Fruit fly (Drosophila melanogaster) whole organism, adult: ENCODE data around the gene brk.

ENCODE experiments used
- CG11617 ChIP-seq: fragments of 200-800 bp; sonication (Bioruptor generic); optimal IDR thresholded peaks from 2 replicates; lab custom pipeline; 2017; ENCODE audit warnings: mild to moderate bottlenecking, missing biosample characterization, missing genetic modification reagents, missing genetic modification characterization
- CG14711 ChIP-seq: fragments of 200-800 bp; sonication (Bioruptor generic); optimal IDR thresholded peaks from 2 replicates; lab custom pipeline; 2018; ENCODE audit warnings: missing biosample characterization, mild to moderate bottlenecking, missing genetic modification characterization, moderate library complexity
- CG1620 ChIP-seq: fragments of 200-800 bp; sonication (Bioruptor generic); optimal IDR thresholded peaks from 2 replicates; lab custom pipeline; 2016; ENCODE audit warnings: missing biosample characterization, missing genetic modification characterization
- CG5204 ChIP-seq: fragments of 200-800 bp; sonication (Bioruptor generic); optimal IDR thresholded peaks from 2 replicates; lab custom pipeline; 2016; ENCODE audit warnings: missing biosample characterization, missing genetic modification characterization
- CG7101 ChIP-seq: fragments of 200-800 bp; sonication (Bioruptor generic); optimal IDR thresholded peaks from 2 replicates; lab custom pipeline; 2018; ENCODE audit warnings: missing biosample characterization, mild to moderate bottlenecking, missing genetic modification characterization, moderate library complexity
- Clk ChIP-seq: fragments of 200-800 bp; sonication (Bioruptor generic); optimal IDR thresholded peaks from 2 replicates; lab custom pipeline; 2017; ENCODE audit warnings: missing biosample characterization, missing genetic modification characterization
- Hr96 ChIP-seq: fragments of 200-800 bp; sonication (Bioruptor generic); optimal IDR thresholded peaks from 2 replicates; lab custom pipeline; 2016; ENCODE audit warnings: missing biosample characterization, missing genetic modification characterization
- Mnt ChIP-seq: fragments of 200-800 bp; sonication (Bioruptor generic); optimal IDR thresholded peaks from 2 replicates; lab custom pipeline; 2016; ENCODE audit warnings: missing biosample characterization, mild to moderate bottlenecking, missing genetic modification characterization
- bab1 ChIP-seq: fragments of 200-800 bp; sonication (Bioruptor generic); optimal IDR thresholded peaks from 3 replicates; lab custom pipeline; 2019; ENCODE audit warnings: missing biosample characterization, mild to moderate bottlenecking, missing genetic modification characterization, moderate library complexity
- cic ChIP-seq: fragments of 200-800 bp; sonication (Bioruptor generic); optimal IDR thresholded peaks from 2 replicates; lab custom pipeline; 2017; ENCODE audit warnings: missing biosample characterization, mild to moderate bottlenecking, missing genetic modification characterization, moderate library complexity
- kay ChIP-seq: fragments of 200-800 bp; sonication (Bioruptor generic); peaks from one replicate; lab custom pipeline; 2016; ENCODE audit warnings: missing biosample characterization, missing genetic modification characterization, borderline replicate concordance
- pad ChIP-seq: fragments of 200-800 bp; sonication (Bioruptor generic); optimal IDR thresholded peaks from 3 replicates; lab custom pipeline; 2017; ENCODE audit warnings: missing biosample characterization, missing genetic modification characterization, mild to moderate bottlenecking, moderate library complexity, missing genetic modification reagents

DNA sequence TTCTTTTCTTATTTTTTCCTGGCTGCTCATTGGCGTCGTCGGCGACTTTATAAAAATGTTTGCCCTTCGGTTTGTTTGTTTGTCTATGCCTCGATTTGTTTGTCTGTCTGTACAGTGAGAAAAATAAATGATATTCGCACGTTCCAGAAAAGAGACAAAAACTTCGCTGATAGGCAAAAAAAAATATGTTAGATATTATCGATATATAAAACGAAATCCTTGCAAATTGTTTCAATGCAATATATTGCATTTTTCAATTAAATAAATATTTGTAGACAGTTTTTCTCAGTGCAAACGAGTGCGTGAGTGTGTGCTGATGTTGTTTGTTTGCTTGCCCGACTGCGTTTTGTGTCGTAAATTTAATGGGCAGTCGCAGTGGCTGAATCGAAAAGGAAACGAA, 30.7 kb upstream of the brk start:
- TF ChIP-seq CG1620 (GFP tag; lab: Kevin White, UChicago): no peak
- no peak for TF ChIP-seq Mnt (GFP tag; lab: Kevin White, UChicago)
- no peak for TF ChIP-seq bab1 (GFP tag; lab: Kevin White, UChicago)
- no peak for TF ChIP-seq CG14711
- no peak for TF ChIP-seq cic (GFP tag; lab: Kevin White, UChicago)
- TF ChIP-seq CG11617 (GFP tag; lab: Kevin White, UChicago): no peak
- TF ChIP-seq pad (GFP tag; lab: Kevin White, UChicago): no peak
- no peak for TF ChIP-seq kay (GFP tag; lab: Kevin White, UChicago)
- TF ChIP-seq CG7101 (tag; lab: Kevin White, UChicago): no peak
- TF ChIP-seq CG5204: no peak
- TF ChIP-seq Clk (GFP tag; lab: Kevin White, UChicago): no peak
- no peak for TF ChIP-seq Hr96 (GFP tag; lab: Kevin White, UChicago)
